Worm (Caenorhabditis elegans): Measurements from ENCODE around the gene Y46C8AL.11.

DNA sequence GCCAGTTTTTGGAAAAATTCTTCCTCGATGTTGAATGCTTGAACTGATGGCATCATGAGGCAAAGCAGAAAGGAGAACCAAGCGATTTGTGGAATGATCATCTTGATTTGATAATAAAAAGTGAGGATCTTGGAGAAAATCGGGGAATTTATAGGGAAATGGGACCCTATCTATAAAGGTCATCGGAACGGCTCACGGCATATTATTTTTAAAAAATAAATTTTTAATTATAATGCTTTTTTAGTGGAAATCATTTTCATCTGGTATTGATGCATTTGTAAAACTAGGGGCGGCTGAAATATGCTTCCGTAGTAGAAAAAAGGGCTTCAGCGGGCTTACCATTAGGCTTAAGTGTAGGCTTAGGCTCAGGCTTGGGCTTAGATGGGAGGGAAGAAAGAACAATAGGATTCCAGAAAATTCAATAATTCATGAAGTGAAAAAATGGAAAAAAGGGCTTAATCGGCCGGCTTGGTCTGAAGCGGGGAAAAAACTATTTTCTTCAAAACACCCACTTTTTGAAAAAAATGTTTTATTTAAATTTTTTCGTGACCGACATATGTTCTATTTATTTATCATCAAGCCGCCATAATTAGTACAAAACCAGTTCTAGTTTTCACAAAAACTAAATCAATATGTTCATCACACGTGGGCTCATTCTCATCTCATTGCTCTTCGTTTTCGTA, 35.5 kb upstream of the Y46C8AL.11 start, which contains the start of the genes F56D6.22 and F56D6.12:
- TF ChIP-seq nhr-90 (tag; optimal IDR thresholded peaks at IDR 0.05), result no peak
- TF ChIP-seq D2030.7 (GFP tag; IDR thresholded peaks at IDR 0.05), result no peak
- no peak for TF ChIP-seq pha-4 (tag; optimal IDR thresholded peaks at IDR 0.05)
- no peak for TF ChIP-seq hmg-1.2 (GFP tag; IDR thresholded peaks at IDR 0.05)
- TF ChIP-seq Y53G8AR.9 (GFP tag; conservative IDR thresholded peaks at IDR 0.05), result no peak
- TF ChIP-seq lag-1 (GFP tag; IDR thresholded peaks at IDR 0.05), result no peak
- TF ChIP-seq sea-2 (GFP tag; IDR thresholded peaks at IDR 0.05), result no peak
- no peak for TF ChIP-seq ama-1 (optimal IDR thresholded peaks at IDR 0.05)
- TF ChIP-seq ama-1 (GFP tag; optimal IDR thresholded peaks at IDR 0.05), result no peak
